Fruit fly (Drosophila melanogaster): ENCODE data around the gene CG14316.

Gene CG14316

DNA sequence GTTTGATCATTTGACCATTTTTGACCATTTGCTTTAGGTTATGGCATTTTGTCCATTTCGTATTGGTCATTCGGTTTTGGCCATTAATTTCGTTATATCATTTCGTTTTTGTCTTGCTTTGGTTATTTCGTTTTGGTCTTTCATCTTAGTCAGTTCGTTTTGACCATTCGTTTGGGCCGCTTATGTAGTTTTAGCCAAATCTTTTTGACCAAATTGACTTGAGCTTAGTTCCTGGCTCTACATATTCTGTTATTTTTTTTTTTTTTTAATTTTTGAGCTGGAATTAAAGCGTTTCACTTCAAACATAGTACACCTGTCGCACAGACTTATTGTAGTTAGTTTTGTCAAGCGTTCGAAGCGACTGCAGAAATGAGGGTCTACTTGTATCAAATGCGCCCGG lies 6.5 kb downstream of the CG14316 start, which contains the start of gene CG14315:
Gene CG14315, plus strand, starts transcription at position 301 of the 400 bp plus-strand sequence.
- TF ChIP-seq sage (GFP tag; optimal IDR thresholded peaks at IDR 0.05) (no peak), tai (GFP tag; optimal IDR thresholded peaks at IDR 0.05) (no peak), N (GFP tag; optimal IDR thresholded peaks at IDR 0.05) (no peak), h (GFP tag; optimal IDR thresholded peaks at IDR 0.05) (no peak), CG32264 (GFP tag; optimal IDR thresholded peaks at IDR 0.05) (no peak), HLH106 (tag; optimal IDR thresholded peaks at IDR 0.05) (no peak), pan (optimal IDR thresholded peaks at IDR 0.05) (no peak), psq (GFP tag; optimal IDR thresholded peaks at IDR 0.05) (no peak), dsf (GFP tag; optimal IDR thresholded peaks at IDR 0.05; ENCODE audit: borderline replicate concordance) (no peak), dl (GFP tag; optimal IDR thresholded peaks at IDR 0.05; ENCODE audit: insufficient read depth in 1 of 2, partially characterized antibody in 2 of 2) (no peak), Jra (GFP tag; optimal IDR thresholded peaks at IDR 0.05) (no peak), Hr78 (GFP tag; optimal IDR thresholded peaks at IDR 0.05) (no peak)

DNA sequence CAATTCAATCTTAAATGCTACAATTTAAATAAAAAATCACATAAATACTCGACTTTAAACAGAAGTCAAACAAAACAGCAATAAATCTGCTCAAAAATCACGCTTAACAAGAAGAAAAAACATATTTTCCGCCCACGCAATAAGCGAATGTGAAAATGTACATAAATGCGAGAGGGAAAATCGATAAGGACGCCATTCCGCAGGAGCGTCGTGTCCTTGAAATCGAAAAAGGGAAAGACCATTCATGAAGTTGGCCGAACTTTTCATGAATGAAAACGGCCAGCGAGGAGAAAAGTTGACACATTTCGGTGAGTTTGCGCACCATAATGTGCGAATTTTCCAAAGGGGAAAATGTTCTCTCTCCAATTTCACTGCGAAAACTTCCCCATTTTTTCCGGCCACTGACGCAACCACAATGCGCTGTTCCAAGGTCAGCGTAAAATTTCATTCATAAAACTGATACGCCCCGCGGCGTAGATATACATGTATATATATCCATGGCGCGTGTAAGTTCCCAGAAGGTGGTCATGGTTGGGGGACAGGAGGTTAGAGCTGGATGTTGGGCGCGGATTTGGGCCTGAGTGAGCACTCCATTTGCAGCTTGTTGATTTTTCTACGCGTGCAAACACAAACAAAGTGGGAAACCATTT lies 8.4 kb downstream of the CG14316 start:
- no peak for TF ChIP-seq Hnf4 (GFP tag; optimal IDR thresholded peaks at IDR 0.05)
- no peak for TF ChIP-seq dmrt93B (GFP tag; optimal IDR thresholded peaks at IDR 0.05)
- TF ChIP-seq rgr (GFP tag; optimal IDR thresholded peaks at IDR 0.05): no peak
- TF ChIP-seq Sp1 (GFP tag; optimal IDR thresholded peaks at IDR 0.05): no peak
- TF ChIP-seq Jra (GFP tag; optimal IDR thresholded peaks at IDR 0.05): no peak
- TF ChIP-seq brk (GFP tag; optimal IDR thresholded peaks at IDR 0.05): no peak
- no peak for TF ChIP-seq br (GFP tag; optimal IDR thresholded peaks at IDR 0.05)
- no peak for TF ChIP-seq Hr83 (GFP tag; optimal IDR thresholded peaks at IDR 0.05; ENCODE audit: poor library complexity, severe bottlenecking)
- TF ChIP-seq woc (GFP tag; optimal IDR thresholded peaks at IDR 0.05): no peak
- TF ChIP-seq GATAd (GFP tag; optimal IDR thresholded peaks at IDR 0.05): no peak
- TF ChIP-seq Rel (GFP tag; optimal IDR thresholded peaks at IDR 0.05): no peak
- no peak for TF ChIP-seq Rel (tag; optimal IDR thresholded peaks at IDR 0.05)
- TF ChIP-seq lola (GFP tag; optimal IDR thresholded peaks at IDR 0.05): no peak

DNA sequence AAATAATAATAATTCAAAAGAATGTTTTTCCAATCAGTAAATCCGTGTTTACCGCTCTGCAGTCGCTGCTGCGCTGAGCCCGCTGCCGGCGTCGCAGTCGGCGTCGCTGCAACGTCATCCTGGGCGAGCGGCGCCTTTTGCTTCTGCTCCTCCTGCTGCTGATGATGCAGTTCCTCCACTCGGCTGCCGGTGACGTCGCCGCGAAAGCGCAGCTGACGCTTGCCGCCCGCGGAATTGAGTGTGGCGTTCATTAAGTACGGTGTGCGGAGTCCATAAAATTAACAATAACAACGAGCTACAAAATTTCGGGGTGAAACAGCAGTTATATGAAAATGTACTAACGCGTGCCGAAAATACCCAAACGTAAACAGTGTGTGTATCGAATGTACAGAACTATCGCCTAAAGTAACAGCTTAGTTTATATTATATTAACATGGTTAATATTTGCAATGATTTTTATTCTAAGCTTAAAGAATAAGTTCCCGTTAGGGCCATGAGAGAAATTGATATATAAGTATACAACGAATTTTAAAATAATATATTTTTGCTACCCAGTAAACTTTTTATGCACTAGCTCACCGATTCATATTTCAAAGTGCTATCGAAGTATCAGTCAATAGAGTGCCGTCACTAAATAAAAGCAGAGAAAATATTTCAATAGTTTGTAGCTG lies 12.3 kb downstream of the CG14316 start, which contains the start of the genes CG7218 and Cbp20:
Gene CG7218, minus strand, starts transcription at position 346 of the 671 bp plus-strand sequence.
Gene Cbp20, plus strand, starts transcription at position 610 of the 671 bp plus-strand sequence.
- TF ChIP-seq tai (GFP tag; optimal IDR thresholded peaks at IDR 0.05) (peak; percentile 91), sage (GFP tag; optimal IDR thresholded peaks at IDR 0.05) (peak; percentile 41), sv (GFP tag; optimal IDR thresholded peaks at IDR 0.05) (peak; percentile 58), Jra (GFP tag; optimal IDR thresholded peaks at IDR 0.05) (peak; percentile 77), rgr (GFP tag; optimal IDR thresholded peaks at IDR 0.05) (peak; percentile 75), Rel (GFP tag; optimal IDR thresholded peaks at IDR 0.05) (no peak), Rel (tag; optimal IDR thresholded peaks at IDR 0.05) (peak; percentile 15), usp (GFP tag; optimal IDR thresholded peaks at IDR 0.05) (no peak), N (GFP tag; optimal IDR thresholded peaks at IDR 0.05) (no peak), lola (GFP tag; optimal IDR thresholded peaks at IDR 0.05) (no peak), GATAd (GFP tag; optimal IDR thresholded peaks at IDR 0.05) (no peak), OdsH (GFP tag; optimal IDR thresholded peaks at IDR 0.05) (peak; percentile 70), br (GFP tag; optimal IDR thresholded peaks at IDR 0.05) (peak; percentile 52), pan (optimal IDR thresholded peaks at IDR 0.05) (no peak), Dfd (GFP tag; optimal IDR thresholded peaks at IDR 0.05) (no peak), psq (GFP tag; optimal IDR thresholded peaks at IDR 0.05) (peak; percentile 61), CG32264 (GFP tag; optimal IDR thresholded peaks at IDR 0.05) (no peak), foxo (GFP tag; optimal IDR thresholded peaks at IDR 0.05) (peak in 1 of 2 experiments; percentile 80), Sp1 (GFP tag; optimal IDR thresholded peaks at IDR 0.05) (peak; percentile 66), Mio (GFP tag; optimal IDR thresholded peaks at IDR 0.05) (peak; percentile 14), Dif (GFP tag; optimal IDR thresholded peaks at IDR 0.05; ENCODE audit: partially characterized antibody) (no peak), woc (GFP tag; optimal IDR thresholded peaks at IDR 0.05) (peak; percentile 76), h (GFP tag; optimal IDR thresholded peaks at IDR 0.05) (peak; percentile 73), Abd-B (GFP tag; optimal IDR thresholded peaks at IDR 0.05) (no peak), Hr78 (GFP tag; optimal IDR thresholded peaks at IDR 0.05) (no peak), Hr83 (GFP tag; optimal IDR thresholded peaks at IDR 0.05; ENCODE audit: poor library complexity, severe bottlenecking) (peak; percentile 89), Myc (optimal IDR thresholded peaks at IDR 0.05) (no peak), dl (GFP tag; optimal IDR thresholded peaks at IDR 0.05; ENCODE audit: insufficient read depth in 1 of 2, partially characterized antibody in 2 of 2) (no peak), Hnf4 (GFP tag; optimal IDR thresholded peaks at IDR 0.05) (peak; percentile 86), Vsx2 (GFP tag; optimal IDR thresholded peaks at IDR 0.05; ENCODE audit: partially characterized antibody) (no peak), fru (GFP tag; optimal IDR thresholded peaks at IDR 0.05) (peak; percentile 72), CG9705 (GFP tag; optimal IDR thresholded peaks at IDR 0.05) (peak; percentile 62), dmrt93B (GFP tag; optimal IDR thresholded peaks at IDR 0.05) (peak; percentile 26), jim (GFP tag; optimal IDR thresholded peaks at IDR 0.05) (no peak), dsf (GFP tag; optimal IDR thresholded peaks at IDR 0.05; ENCODE audit: borderline replicate concordance) (peak; percentile 56), HLH106 (tag; optimal IDR thresholded peaks at IDR 0.05) (peak; percentile 74), brk (GFP tag; optimal IDR thresholded peaks at IDR 0.05) (peak; percentile 79), ey (GFP tag; optimal IDR thresholded peaks at IDR 0.05) (peak; percentile 53), CrebA (GFP tag; optimal IDR thresholded peaks at IDR 0.05; ENCODE audit: borderline replicate concordance) (no peak)

All from whole organism, wandering third instar larva.